Worm (Caenorhabditis elegans) whole organism, L1 larva: ENCODE data around the gene sec-61.G.

Source experiments
- C04F5.9 ChIP-seq: sonication (generic microtip); optimal IDR thresholded peaks from 2 replicates; lab custom pipeline; 2016; ENCODE audit warnings: missing genetic modification characterization, missing compliant biosample characterization
- C16A3.4 ChIP-seq: fragments of 150-350 bp; optimal IDR thresholded peaks from 2 replicates; lab custom pipeline; 2014; ENCODE audit warnings: missing biosample characterization, missing genetic modification characterization
- C34B4.2 ChIP-seq: sonication (generic microtip); optimal IDR thresholded peaks from 2 replicates; lab custom pipeline; 2017; ENCODE audit warnings: mild to moderate bottlenecking, missing genetic modification characterization, missing compliant biosample characterization
- Y116A8C.19 ChIP-seq: sonication (generic microtip); optimal IDR thresholded peaks from 2 replicates; lab custom pipeline; 2016; ENCODE audit warnings: missing compliant biosample characterization, missing genetic modification characterization, borderline replicate concordance
- alr-1 ChIP-seq: fragments of 200-800 bp; sonication (Bioruptor generic); optimal IDR thresholded peaks from 2 replicates; lab custom pipeline; 2018; ENCODE audit warnings: borderline replicate concordance, mild to moderate bottlenecking, missing genetic modification characterization, missing compliant biosample characterization
- ama-1 ChIP-seq: fragments of 150-350 bp; optimal IDR thresholded peaks from 2 replicates; lab custom pipeline; 2014
- blmp-1 ChIP-seq: fragments of 150-350 bp; optimal IDR thresholded peaks from 2 replicates; lab custom pipeline; 2014; ENCODE audit warnings: missing biosample characterization, missing genetic modification characterization
- ceh-63 ChIP-seq: fragments of 200-800 bp; sonication (Bioruptor generic); optimal IDR thresholded peaks from 2 replicates; lab custom pipeline; 2018; ENCODE audit warnings: mild to moderate bottlenecking, missing genetic modification characterization, missing compliant biosample characterization
- ceh-8 ChIP-seq: fragments of 200-800 bp; sonication (Bioruptor generic); optimal IDR thresholded peaks from 2 replicates; lab custom pipeline; 2018; ENCODE audit warnings: mild to moderate bottlenecking, missing genetic modification characterization, moderate library complexity, missing compliant biosample characterization
- ceh-90 ChIP-seq: sonication (generic microtip); optimal IDR thresholded peaks from 2 replicates; lab custom pipeline; 2016; ENCODE audit warnings: missing genetic modification characterization, missing compliant biosample characterization
- ces-1 ChIP-seq: fragments of 150-350 bp; optimal IDR thresholded peaks from 2 replicates; lab custom pipeline; 2014; ENCODE audit warnings: missing biosample characterization, missing genetic modification reagents, missing genetic modification characterization
- efl-1 ChIP-seq, 4 experiments: fragments of 150-350 bp; optimal IDR thresholded peaks in 3 of 4; peaks in 1 of 4; 1 replicate in 1 of 4; 2 replicates in 3 of 4; lab custom pipeline; 2014; ENCODE audit warnings: missing biosample characterization in 2 of 4, missing genetic modification characterization in 2 of 4, missing genetic modification reagents in 2 of 4
- egl-27 ChIP-seq, 2 experiments: fragments of 150-350 bp in 1 of 2; sonication (generic microtip); optimal IDR thresholded peaks; 3 replicates each; lab custom pipeline; 2017 to 2018; ENCODE audit warnings: missing biosample characterization in 2 of 2, missing genetic modification characterization in 2 of 2, missing genetic modification reagents in 2 of 2
- elt-2 ChIP-seq: sonication (generic microtip); optimal IDR thresholded peaks from 2 replicates; lab custom pipeline; 2016; ENCODE audit warnings: missing genetic modification characterization, mild to moderate bottlenecking, inconsistent platforms, missing compliant biosample characterization, missing genetic modification reagents
- elt-3 ChIP-seq, 6 experiments: fragments of 150-350 bp in 1 of 6; sonication (generic microtip); optimal IDR thresholded peaks; 2 replicates each; lab custom pipeline; 2017 to 2018; ENCODE audit warnings: missing biosample characterization in 6 of 6, missing genetic modification characterization in 6 of 6, inconsistent platforms in 1 of 6
- ets-5 ChIP-seq: fragments of 200-800 bp; sonication (Bioruptor generic); IDR thresholded peaks from 2 replicates; pipeline ENCODE4 v1.3.6; 2022; ENCODE audit warnings: missing genetic modification characterization, missing compliant biosample characterization
- fkh-4 ChIP-seq: sonication (generic microtip); optimal IDR thresholded peaks from 2 replicates; lab custom pipeline; 2016; ENCODE audit warnings: missing compliant biosample characterization, missing genetic modification characterization, borderline replicate concordance
- fkh-8 ChIP-seq: sonication (generic microtip); optimal IDR thresholded peaks from 2 replicates; lab custom pipeline; 2016; ENCODE audit warnings: mild to moderate bottlenecking, missing genetic modification characterization, missing compliant biosample characterization
- grh-1 ChIP-seq: fragments of 200-800 bp; sonication (Bioruptor generic); IDR thresholded peaks from 2 replicates; pipeline ENCODE4 v1.3.6; 2022; ENCODE audit warnings: missing genetic modification reagents, missing genetic modification characterization, missing compliant biosample characterization
- hlh-17 ChIP-seq: fragments of 200-800 bp; sonication (Bioruptor generic); optimal IDR thresholded peaks from 2 replicates; lab custom pipeline; 2018; ENCODE audit warnings: missing genetic modification characterization, mild to moderate bottlenecking, missing compliant biosample characterization, moderate library complexity, borderline replicate concordance
- isw-1 ChIP-seq: fragments of 200-800 bp; sonication (Bioruptor generic); IDR thresholded peaks from 2 replicates; pipeline ENCODE4 v1.3.6; 2022; ENCODE audit warnings: missing genetic modification characterization, missing compliant biosample characterization
- lin-13 ChIP-seq: fragments of 150-350 bp; optimal IDR thresholded peaks from 2 replicates; lab custom pipeline; 2014; ENCODE audit warnings: missing biosample characterization, missing genetic modification reagents, missing genetic modification characterization
- lin-14 ChIP-seq: fragments of 200-800 bp; sonication (Bioruptor generic); optimal IDR thresholded peaks from 2 replicates; lab custom pipeline; 2018; ENCODE audit warnings: mild to moderate bottlenecking, missing genetic modification characterization, moderate library complexity, missing compliant biosample characterization
- lin-15B ChIP-seq: fragments of 150-350 bp; sonication (generic microtip); optimal IDR thresholded peaks from 3 replicates; lab custom pipeline; 2014; ENCODE audit warnings: missing biosample characterization, missing genetic modification characterization
- lin-35 ChIP-seq, 2 experiments: fragments of 150-350 bp; optimal IDR thresholded peaks; 2 replicates each; lab custom pipeline; 2014; ENCODE audit warnings: missing biosample characterization in 2 of 2, missing genetic modification characterization in 2 of 2, missing genetic modification reagents in 2 of 2
- lsy-2 ChIP-seq, 2 experiments: fragments of 150-350 bp; optimal IDR thresholded peaks; 2 replicates each; lab custom pipeline; 2014; ENCODE audit warnings: missing biosample characterization in 2 of 2, missing genetic modification characterization in 2 of 2
- mef-2 ChIP-seq: fragments of 150-350 bp; optimal IDR thresholded peaks from 2 replicates; lab custom pipeline; 2014; ENCODE audit warnings: missing biosample characterization, missing genetic modification characterization
- nhr-11 ChIP-seq: fragments of 150-350 bp; optimal IDR thresholded peaks from 2 replicates; lab custom pipeline; 2014; ENCODE audit warnings: missing biosample characterization, missing genetic modification characterization
- nhr-12 ChIP-seq: sonication (generic microtip); optimal IDR thresholded peaks from 2 replicates; lab custom pipeline; 2017; ENCODE audit warnings: missing biosample characterization, missing genetic modification characterization
- nhr-19 ChIP-seq: fragments of 200-800 bp; sonication (Bioruptor generic); conservative IDR thresholded peaks from 2 replicates; pipeline ENCODE4 v1.3.6; 2022; ENCODE audit warnings: missing genetic modification characterization, missing compliant biosample characterization
- nhr-20 ChIP-seq: sonication (generic microtip); optimal IDR thresholded peaks from 2 replicates; lab custom pipeline; 2016; ENCODE audit warnings: mild to moderate bottlenecking, missing genetic modification characterization, missing compliant biosample characterization
- nhr-28 ChIP-seq: fragments of 150-350 bp; optimal IDR thresholded peaks from 2 replicates; lab custom pipeline; 2014; ENCODE audit warnings: missing biosample characterization, missing genetic modification characterization
- nhr-71 ChIP-seq: sonication (generic microtip); optimal IDR thresholded peaks from 2 replicates; lab custom pipeline; 2016; ENCODE audit warnings: mild to moderate bottlenecking, missing genetic modification characterization, moderate library complexity, missing compliant biosample characterization
- nhr-76 ChIP-seq: sonication (generic microtip); optimal IDR thresholded peaks from 2 replicates; lab custom pipeline; 2017; ENCODE audit warnings: missing biosample characterization, missing genetic modification characterization
- nhr-77 ChIP-seq: fragments of 150-350 bp; optimal IDR thresholded peaks from 2 replicates; lab custom pipeline; 2014; ENCODE audit warnings: missing biosample characterization, missing genetic modification characterization
- nhr-90 ChIP-seq: sonication (generic microtip); optimal IDR thresholded peaks from 2 replicates; lab custom pipeline; 2016; ENCODE audit warnings: mild to moderate bottlenecking, missing genetic modification characterization, missing compliant biosample characterization; ENCODE audit not compliant: poor library complexity
- pag-3 ChIP-seq: sonication (generic microtip); optimal IDR thresholded peaks from 2 replicates; lab custom pipeline; 2017; ENCODE audit warnings: missing genetic modification characterization, mild to moderate bottlenecking, missing compliant biosample characterization, antibody characterized with exemption, borderline replicate concordance; ENCODE audit not compliant: insufficient read depth
- pax-3 ChIP-seq: fragments of 200-800 bp; sonication (Bioruptor generic); optimal IDR thresholded peaks from 2 replicates; lab custom pipeline; 2018; ENCODE audit warnings: mild to moderate bottlenecking, missing genetic modification characterization, moderate library complexity, missing compliant biosample characterization
- skn-1 ChIP-seq: fragments of 150-350 bp; optimal IDR thresholded peaks from 2 replicates; lab custom pipeline; 2014; ENCODE audit warnings: missing biosample characterization, missing genetic modification characterization
- snpc-4 ChIP-seq: fragments of 150-350 bp; optimal IDR thresholded peaks from 2 replicates; lab custom pipeline; 2014; ENCODE audit warnings: missing biosample characterization, missing genetic modification characterization
- sox-4 ChIP-seq: sonication (generic microtip); optimal IDR thresholded peaks from 2 replicates; lab custom pipeline; 2016; ENCODE audit warnings: missing genetic modification characterization, missing compliant biosample characterization
- sptf-1 ChIP-seq: fragments of 150-350 bp; optimal IDR thresholded peaks from 2 replicates; lab custom pipeline; 2014; ENCODE audit warnings: missing biosample characterization, missing genetic modification characterization
- tbx-2 ChIP-seq: sonication (generic microtip); optimal IDR thresholded peaks from 2 replicates; lab custom pipeline; 2016; ENCODE audit warnings: missing genetic modification characterization, missing compliant biosample characterization
- unc-86 ChIP-seq: sonication (generic microtip); optimal IDR thresholded peaks from 2 replicates; lab custom pipeline; 2016; ENCODE audit warnings: missing genetic modification characterization, missing compliant biosample characterization
- unc-98 ChIP-seq: fragments of 200-800 bp; sonication (Bioruptor generic); IDR thresholded peaks from 2 replicates; pipeline ENCODE4 v1.3.6; 2022; ENCODE audit warnings: missing genetic modification characterization, missing compliant biosample characterization
- xbp-1 ChIP-seq: sonication (generic microtip); optimal IDR thresholded peaks from 2 replicates; lab custom pipeline; 2016; ENCODE audit warnings: missing genetic modification characterization, missing compliant biosample characterization
- zip-4 ChIP-seq: fragments of 200-800 bp; sonication (Bioruptor generic); optimal IDR thresholded peaks from 2 replicates; lab custom pipeline; 2018; ENCODE audit warnings: mild to moderate bottlenecking, missing genetic modification characterization, moderate library complexity, missing compliant biosample characterization

The sec-61.G gene

ce11 chrV:10931189-10931588 is 34.2 kb upstream of the sec-61.G start, which contains the start of gene scvp-1:
TSS of gene scvp-1 (minus strand) at chrV:10931289.
- TF ChIP-seq nhr-12 (tag; lab: Kevin White, UChicago) (no peak), nhr-71 (tag; lab: Kevin White, UChicago) (no peak), Y116A8C.19 (tag; lab: Kevin White, UChicago) (no peak), C34B4.2 (tag; lab: Kevin White, UChicago) (no peak), sox-4 (no peak), unc-98 (GFP tag; lab: Robert Waterston, UW) (no peak), zip-4 (GFP tag; lab: Kevin White, UChicago) (no peak), grh-1 (GFP tag; lab: Robert Waterston, UW) (no peak), sptf-1 (no peak), xbp-1 (tag; lab: Kevin White, UChicago) (no peak), isw-1 (GFP tag; lab: Robert Waterston, UW) (no peak), mef-2 (no peak), nhr-76 (tag; lab: Kevin White, UChicago) (no peak), nhr-90 (tag; lab: Kevin White, UChicago) (no peak), ceh-63 (GFP tag; lab: Kevin White, UChicago) (no peak), elt-2 (tag; lab: Kevin White, UChicago) (no peak)

- TF ChIP-seq pax-3 = peak; percentile 31
- peak; percentile 64 for TF ChIP-seq fkh-8
- no peak for TF ChIP-seq ces-1 (GFP tag; lab: Kevin White, UChicago)
- TF ChIP-seq egl-27 (tag; optimal IDR thresholded peaks at IDR 0.05; lab: Kevin White, UChicago) = no peak
- TF ChIP-seq nhr-71 (tag; lab: Kevin White, UChicago) = peak; percentile 16
Observed at ce11 chrV:10929511-10929910, 32.6 kb upstream of the sec-61.G start, which contains the start of gene F58B4.3. TSS of gene F58B4.3 (plus strand) at chrV:10929811.

- no peak for TF ChIP-seq nhr-28 (tag; lab: Kevin White, UChicago)
- no peak for TF ChIP-seq C04F5.9 (tag; lab: Kevin White, UChicago)
- no peak for TF ChIP-seq C16A3.4
- no peak for TF ChIP-seq lsy-2 (tag; optimal IDR thresholded peaks at IDR 0.05; lab: Kevin White, UChicago)
- TF ChIP-seq skn-1 (tag; lab: Kevin White, UChicago) = peak; percentile 53
- TF ChIP-seq nhr-19 = no peak
- no peak for TF ChIP-seq ceh-8
- no peak for TF ChIP-seq tbx-2 (tag; lab: Kevin White, UChicago)
- TF ChIP-seq snpc-4 = no peak
- TF ChIP-seq lin-13 (GFP tag; lab: Kevin White, UChicago) = no peak
- peak; percentile 6 for TF ChIP-seq lin-14 (GFP tag; lab: Kevin White, UChicago)
- TF ChIP-seq nhr-77 (tag; lab: Kevin White, UChicago) = no peak
- TF ChIP-seq ama-1 (lab: Kevin White, UChicago) = no peak
- no peak for TF ChIP-seq xbp-1 (tag; lab: Kevin White, UChicago)
- no peak for TF ChIP-seq egl-27 (tag; optimal IDR thresholded peaks at IDR 0.05; lab: Kevin White, UChicago)
- TF ChIP-seq pag-3 = no peak
- peak; percentile 68 for TF ChIP-seq fkh-8
- no peak for TF ChIP-seq efl-1 (optimal IDR thresholded peaks at IDR 0.05; lab: Kevin White, UChicago)
- TF ChIP-seq efl-1 (GFP tag; optimal IDR thresholded peaks at IDR 0.05 in 1 of 2; lab: Kevin White, UChicago) = peak in 1 of 2 experiments; percentile 15
- TF ChIP-seq nhr-71 (tag; lab: Kevin White, UChicago) = peak; percentile 57
- TF ChIP-seq nhr-11 (tag; lab: Kevin White, UChicago) = no peak
- TF ChIP-seq blmp-1 (tag; lab: Kevin White, UChicago) = no peak
- TF ChIP-seq elt-3 (tag; optimal IDR thresholded peaks at IDR 0.05; lab: Kevin White, UChicago) = no peak
- TF ChIP-seq unc-86 (tag; lab: Kevin White, UChicago) = no peak
- TF ChIP-seq lin-15B (tag; lab: Kevin White, UChicago) = no peak
- no peak for TF ChIP-seq hlh-17 (GFP tag; lab: Kevin White, UChicago)
- no peak for TF ChIP-seq ets-5
- TF ChIP-seq lin-35 (GFP tag; optimal IDR thresholded peaks at IDR 0.05; lab: Kevin White, UChicago) = no peak
- TF ChIP-seq ceh-90 (tag; lab: Kevin White, UChicago) = no peak
- no peak for TF ChIP-seq fkh-4 (tag; lab: Kevin White, UChicago)
- TF ChIP-seq alr-1 (tag; lab: Kevin White, UChicago) = no peak
- no peak for TF ChIP-seq mef-2
- TF ChIP-seq Y116A8C.19 (tag; lab: Kevin White, UChicago) = no peak
- peak; percentile 22 for TF ChIP-seq nhr-20
Observed at ce11 chrV:10925658-10926057, 28.7 kb upstream of the sec-61.G start.
